Worm (Caenorhabditis elegans): ENCODE results near the gene F10C2.5.

Gene F10C2.5

ce11 chrV:12028151-12028550, 17.1 kb upstream of the F10C2.5 start:
- TF ChIP-seq W03F9.2 (tag; optimal IDR thresholded peaks at IDR 0.05) = no peak
- TF ChIP-seq dao-5 (tag; optimal IDR thresholded peaks at IDR 0.05) = no peak
- no peak for TF ChIP-seq him-1 (tag; optimal IDR thresholded peaks at IDR 0.05)

ce11 chrV:12032060-12032459, 13.2 kb upstream of the F10C2.5 start, which contains the start of gene pkc-1:
TSS of gene pkc-1 (minus strand) at chrV:12032160.
- TF ChIP-seq him-1 (tag; optimal IDR thresholded peaks at IDR 0.05) (no peak), W03F9.2 (tag; optimal IDR thresholded peaks at IDR 0.05) (no peak), dao-5 (tag; optimal IDR thresholded peaks at IDR 0.05) (no peak)

- no peak for TF ChIP-seq him-1 (tag; optimal IDR thresholded peaks at IDR 0.05)
- TF ChIP-seq W03F9.2 (tag; optimal IDR thresholded peaks at IDR 0.05) = no peak
- TF ChIP-seq dao-5 (tag; optimal IDR thresholded peaks at IDR 0.05) = no peak
These were observed 11.4 kb upstream of the F10C2.5 start for ce11 chrV:12033841-12034240.

ce11 chrV:12036129-12036528, 9.1 kb upstream of the F10C2.5 start:
- TF ChIP-seq W03F9.2 (tag; optimal IDR thresholded peaks at IDR 0.05) (no peak), him-1 (tag; optimal IDR thresholded peaks at IDR 0.05) (no peak), dao-5 (tag; optimal IDR thresholded peaks at IDR 0.05) (no peak)

- TF ChIP-seq W03F9.2 (tag; optimal IDR thresholded peaks at IDR 0.05) (no peak), him-1 (tag; optimal IDR thresholded peaks at IDR 0.05) (no peak)
These were observed 7.3 kb upstream of the F10C2.5 start for ce11 chrV:12037889-12038288.

ce11 chrV:12038317-12038716, 6.9 kb upstream of the F10C2.5 start:
- TF ChIP-seq dao-5 (tag; optimal IDR thresholded peaks at IDR 0.05) (no peak), him-1 (tag; optimal IDR thresholded peaks at IDR 0.05) (no peak), W03F9.2 (tag; optimal IDR thresholded peaks at IDR 0.05) (no peak)

- TF ChIP-seq him-1 (tag; optimal IDR thresholded peaks at IDR 0.05) = peak; percentile 60
- TF ChIP-seq dao-5 (tag; optimal IDR thresholded peaks at IDR 0.05) = no peak
These were observed 6.4 kb upstream of the F10C2.5 start for ce11 chrV:12038783-12039182.

ce11 chrV:12039755-12040154, 5.5 kb upstream of the F10C2.5 start:
- TF ChIP-seq him-1 (tag; optimal IDR thresholded peaks at IDR 0.05) = no peak
- no peak for TF ChIP-seq W03F9.2 (tag; optimal IDR thresholded peaks at IDR 0.05)
- TF ChIP-seq dao-5 (tag; optimal IDR thresholded peaks at IDR 0.05) = no peak

- no peak for TF ChIP-seq dao-5 (tag; optimal IDR thresholded peaks at IDR 0.05)
- no peak for TF ChIP-seq him-1 (tag; optimal IDR thresholded peaks at IDR 0.05)
- no peak for TF ChIP-seq W03F9.2 (tag; optimal IDR thresholded peaks at IDR 0.05)
These were observed 4.2 kb upstream of the F10C2.5 start, which contains the start of the genes kup-1 and F10C2.4 for ce11 chrV:12040823-12041606. TSS of gene kup-1 (minus strand) at chrV:12040873. TSS of gene F10C2.4 (plus strand) at chrV:12041556.

ce11 chrV:12047735-12048134, 2.5 kb downstream of the F10C2.5 start:
- TF ChIP-seq him-1 (tag; optimal IDR thresholded peaks at IDR 0.05) = no peak
- TF ChIP-seq dao-5 (tag; optimal IDR thresholded peaks at IDR 0.05) = no peak
- TF ChIP-seq W03F9.2 (tag; optimal IDR thresholded peaks at IDR 0.05) = no peak

- TF ChIP-seq him-1 (tag; optimal IDR thresholded peaks at IDR 0.05) (no peak), W03F9.2 (tag; optimal IDR thresholded peaks at IDR 0.05) (no peak), dao-5 (tag; optimal IDR thresholded peaks at IDR 0.05) (no peak)
These were observed 3.2 kb downstream of the F10C2.5 start, which contains the start of gene dars-2 for ce11 chrV:12048445-12048844. TSS of gene dars-2 (plus strand) at chrV:12048745.

- no peak for TF ChIP-seq him-1 (tag; optimal IDR thresholded peaks at IDR 0.05)
- no peak for TF ChIP-seq W03F9.2 (tag; optimal IDR thresholded peaks at IDR 0.05)
- TF ChIP-seq dao-5 (tag; optimal IDR thresholded peaks at IDR 0.05) = no peak
These were observed 8.4 kb downstream of the F10C2.5 start, which contains the start of gene F10C2.7 for ce11 chrV:12053598-12053997. TSS of gene F10C2.7 (plus strand) at chrV:12053898.

- TF ChIP-seq him-1 (tag; optimal IDR thresholded peaks at IDR 0.05) (no peak), dao-5 (tag; optimal IDR thresholded peaks at IDR 0.05) (no peak), W03F9.2 (tag; optimal IDR thresholded peaks at IDR 0.05) (no peak)
These were observed 14.5 kb downstream of the F10C2.5 start, which contains the start of gene R07B7.2 for ce11 chrV:12059719-12060118. TSS of gene R07B7.2 (minus strand) at chrV:12059753.

ce11 chrV:12063036-12063435, 17.8 kb downstream of the F10C2.5 start, which contains the start of gene clh-6:
TSS of gene clh-6 (minus strand) at chrV:12063368.
- no peak for TF ChIP-seq W03F9.2 (tag; optimal IDR thresholded peaks at IDR 0.05)
- TF ChIP-seq him-1 (tag; optimal IDR thresholded peaks at IDR 0.05) = no peak
- TF ChIP-seq dao-5 (tag; optimal IDR thresholded peaks at IDR 0.05) = no peak

Data from whole organism, L4/young adult.